Fruit fly (Drosophila melanogaster): ENCODE results near the gene Nelf-A.

Nelf-A gene

dm6 chr3R:21273427-21274038 is 50.0 kb downstream of the Nelf-A start, which contains the start of gene CG3308 (continued):
- TF ChIP-seq CG4854 (GFP tag; optimal IDR thresholded peaks at IDR 0.05) = peak; percentile 28
- no peak for TF ChIP-seq gfzf (GFP tag; optimal IDR thresholded peaks at IDR 0.05)
- peak; percentile 29 for TF ChIP-seq dm (GFP tag; optimal IDR thresholded peaks at IDR 0.05)
- TF ChIP-seq HmgZ (tag; optimal IDR thresholded peaks at IDR 0.05) = peak; percentile 74
- TF ChIP-seq CG9876 (GFP tag; optimal IDR thresholded peaks at IDR 0.05) = peak; percentile 20
- peak; percentile 60 for TF ChIP-seq Hmr (GFP tag; optimal IDR thresholded peaks at IDR 0.05)
- peak; percentile 85 for TF ChIP-seq CG15514 (GFP tag; optimal IDR thresholded peaks at IDR 0.05)
- TF ChIP-seq Dad (GFP tag; optimal IDR thresholded peaks at IDR 0.05) = peak; percentile 45
- peak; percentile 49 for TF ChIP-seq NfI (GFP tag; optimal IDR thresholded peaks at IDR 0.05)
- no peak for TF ChIP-seq grau (tag; optimal IDR thresholded peaks at IDR 0.05)
- no peak for TF ChIP-seq Trl (optimal IDR thresholded peaks at IDR 0.05)
- no peak for TF ChIP-seq Trl (GFP tag; optimal IDR thresholded peaks at IDR 0.05)
- no peak for TF ChIP-seq cato (GFP tag; optimal IDR thresholded peaks at IDR 0.05; ENCODE audit: borderline replicate concordance)
- no peak for TF ChIP-seq Nf-YA (GFP tag; IDR thresholded peaks at IDR 0.05)
- TF ChIP-seq CG4360 (GFP tag; IDR thresholded peaks at IDR 0.05) = no peak
- TF ChIP-seq CG9817 (tag; optimal IDR thresholded peaks at IDR 0.05) = peak; percentile 26
- TF ChIP-seq fd3F (GFP tag; optimal IDR thresholded peaks at IDR 0.05) = no peak
- no peak for TF ChIP-seq CG5953 (GFP tag; IDR thresholded peaks at IDR 0.05)
- TF ChIP-seq CG31224 (GFP tag; IDR thresholded peaks at IDR 0.05) = no peak
- no peak for TF ChIP-seq CG6254 (GFP tag; optimal IDR thresholded peaks at IDR 0.05)
- TF ChIP-seq trem (tag; optimal IDR thresholded peaks at IDR 0.05) = peak; percentile 90
- TF ChIP-seq CG13287 (GFP tag; IDR thresholded peaks at IDR 0.05; ENCODE audit: partially characterized antibody) = peak; percentile 87
- no peak for TF ChIP-seq Stat92E (GFP tag; optimal IDR thresholded peaks at IDR 0.05)
- no peak for TF ChIP-seq CG3726 (GFP tag; IDR thresholded peaks at IDR 0.05)
- TF ChIP-seq CG10209 (GFP tag; optimal IDR thresholded peaks at IDR 0.05) = peak; percentile 1
- no peak for TF ChIP-seq CG6683 (GFP tag; optimal IDR thresholded peaks at IDR 0.05)
- TF ChIP-seq cg (GFP tag; optimal IDR thresholded peaks at IDR 0.05) = peak; percentile 57
- peak; percentile 82 for TF ChIP-seq CG6791 (GFP tag; IDR thresholded peaks at IDR 0.05; ENCODE audit: partially characterized antibody)
- peak; percentile 76 for TF ChIP-seq caup (GFP tag; optimal IDR thresholded peaks at IDR 0.05; ENCODE audit: severe bottlenecking)
- no peak for TF ChIP-seq sr (GFP tag; IDR thresholded peaks at IDR 0.05)
- peak; percentile 56 for TF ChIP-seq Fer1 (GFP tag; optimal IDR thresholded peaks at IDR 0.05)
- peak; percentile 44 for TF ChIP-seq nom (GFP tag; optimal IDR thresholded peaks at IDR 0.05)
- peak; percentile 26 for TF ChIP-seq sd (tag; optimal IDR thresholded peaks at IDR 0.05)
- peak; percentile 69; the same call in 1 of the 2 replicates for TF ChIP-seq ato (GFP tag; IDR thresholded peaks at IDR 0.05; ENCODE audit: partially characterized antibody)
- TF ChIP-seq chn (GFP tag; optimal IDR thresholded peaks at IDR 0.05) = no peak
- peak; percentile 33 for TF ChIP-seq Meics (GFP tag; optimal IDR thresholded peaks at IDR 0.05)
- TF ChIP-seq CG9215 (GFP tag; IDR thresholded peaks at IDR 0.05) = no peak
- TF ChIP-seq zen2 (GFP tag; IDR thresholded peaks at IDR 0.05; ENCODE audit: partially characterized antibody) = no peak; the same call in 2 of the 3 replicates
- TF ChIP-seq Vsx1 (GFP tag; optimal IDR thresholded peaks at IDR 0.05) = peak; percentile 62
- peak; percentile 7 for TF ChIP-seq CrebB (tag; optimal IDR thresholded peaks at IDR 0.05)
- TF ChIP-seq bab2 (GFP tag; optimal IDR thresholded peaks at IDR 0.05) = no peak
- peak; percentile 14 for TF ChIP-seq Atf3 (GFP tag; optimal IDR thresholded peaks at IDR 0.05)
- no peak for TF ChIP-seq ftz-f1 (GFP tag; optimal IDR thresholded peaks at IDR 0.05)
- TF ChIP-seq CG32767 (GFP tag; IDR thresholded peaks at IDR 0.05) = no peak
- no peak for TF ChIP-seq grn (GFP tag; optimal IDR thresholded peaks at IDR 0.05)
- TF ChIP-seq CG2199 (GFP tag; IDR thresholded peaks at IDR 0.05) = no peak
- peak; percentile 31 for TF ChIP-seq bcd (GFP tag; optimal IDR thresholded peaks at IDR 0.05)
- no peak for TF ChIP-seq NC2α (GFP tag; optimal IDR thresholded peaks at IDR 0.05)
- TF ChIP-seq CG6689 (GFP tag; IDR thresholded peaks at IDR 0.05) = no peak
